Worm (Caenorhabditis elegans): Measurements from ENCODE around the gene ceh-60.

ce11 chrX:6505008-6505407 lies 24.9 kb downstream of the ceh-60 start, which contains the start of gene cdf-1:
- no peak for TF ChIP-seq unc-62 (GFP tag; optimal IDR thresholded peaks at IDR 0.05 in 1 of 2)
- no peak for TF ChIP-seq unc-62 (tag; optimal IDR thresholded peaks at IDR 0.05)
- TF ChIP-seq lsy-2 (tag; optimal IDR thresholded peaks at IDR 0.05): peak in 1 of 2 experiments; percentile 32
